Worm (Caenorhabditis elegans) whole organism, young adult: ENCODE measurements around the gene math-3.

Source experiments
- ets-4 ChIP-seq: fragments of 200-800 bp; sonication (Bioruptor generic); optimal IDR thresholded peaks from 2 replicates; lab custom pipeline; 2018; ENCODE audit warnings: mild to moderate bottlenecking, missing genetic modification characterization, missing compliant biosample characterization
- snpc-4 ChIP-seq, 5 experiments: fragments of 150-350 bp in 1 of 5; sonication (generic microtip) in 4 of 5; optimal IDR thresholded peaks; 2 replicates each; lab custom pipeline; 2014 to 2018; ENCODE audit warnings: missing genetic modification characterization in 5 of 5, missing biosample characterization in 3 of 5, antibody characterized with exemption in 2 of 5, mild to moderate bottlenecking in 2 of 5, missing compliant biosample characterization in 2 of 5, missing genotype in 2 of 5, moderate library complexity in 2 of 5, missing genetic modification reagents in 1 of 5
- unc-130 ChIP-seq: sonication (generic microtip); optimal IDR thresholded peaks from 2 replicates; lab custom pipeline; 2016; ENCODE audit warnings: missing genetic modification reagents, missing genetic modification characterization, missing compliant biosample characterization

DNA sequence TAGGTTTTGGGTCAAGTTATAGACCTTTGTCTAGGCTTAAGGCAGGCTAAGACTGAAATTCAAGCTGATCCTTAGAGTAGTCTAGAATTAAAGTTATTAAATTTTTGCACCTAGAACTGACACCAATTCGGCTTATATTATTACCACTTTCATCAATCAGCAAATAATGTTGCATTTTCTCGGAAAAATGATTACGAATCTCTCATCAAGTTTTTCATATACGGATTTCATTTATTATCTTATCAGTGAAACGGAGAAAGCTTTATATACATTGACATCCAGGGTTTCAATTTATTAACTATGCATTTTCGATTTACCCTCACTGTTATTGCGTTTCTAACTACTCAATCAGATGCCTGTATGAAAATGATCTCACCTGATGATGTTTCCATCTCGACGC is 30.6 kb upstream of the math-3 start, which contains the start of gene K07G6.1:
- TF ChIP-seq unc-130 (GFP tag; lab: Kevin White, UChicago) = no peak
- no peak for TF ChIP-seq ets-4 (GFP tag; lab: Kevin White, UChicago)
- no peak for TF ChIP-seq snpc-4 (GFP tag; optimal IDR thresholded peaks at IDR 0.05; lab: Kevin White, UChicago)
- TF ChIP-seq snpc-4 (tag; optimal IDR thresholded peaks at IDR 0.05; lab: Kevin White, UChicago) = no peak
